Worm (Caenorhabditis elegans) whole organism, L3 larva: ENCODE results near the gene B0252.11.

Source experiments
- ama-1 ChIP-seq: fragments of 150-350 bp; optimal IDR thresholded peaks from 2 replicates; lab custom pipeline; 2018
- lin-39 ChIP-seq: fragments of 150-350 bp; optimal IDR thresholded peaks from 2 replicates; lab custom pipeline; 2018; ENCODE audit warnings: missing biosample characterization, missing genetic modification reagents, missing genetic modification characterization
- nhr-25 ChIP-seq: sonication (generic microtip); optimal IDR thresholded peaks from 2 replicates; lab custom pipeline; 2017; ENCODE audit warnings: missing biosample characterization, missing genetic modification characterization
- unc-39 ChIP-seq: sonication (generic microtip); optimal IDR thresholded peaks from 4 replicates; lab custom pipeline; 2017; ENCODE audit warnings: missing biosample characterization, missing genetic modification characterization
- unc-62 ChIP-seq: fragments of 150-350 bp; sonication (generic microtip); optimal IDR thresholded peaks from 4 replicates; lab custom pipeline; 2014; ENCODE audit warnings: missing biosample characterization, missing genetic modification reagents, missing genetic modification characterization
- ztf-11 ChIP-seq: fragments of 150-350 bp; optimal IDR thresholded peaks from 2 replicates; lab custom pipeline; 2014; ENCODE audit warnings: missing biosample characterization, missing genetic modification characterization

- TF ChIP-seq unc-39 (tag; lab: Kevin White, UChicago) (no peak), unc-62 (GFP tag; lab: Kevin White, UChicago) (no peak), ztf-11 (tag; lab: Kevin White, UChicago) (no peak), nhr-25 (tag; lab: Kevin White, UChicago) (no peak), lin-39 (tag; lab: Kevin White, UChicago) (no peak), ama-1 (no peak)
Observed at ce11 chrII:6884568-6884967, 33.0 kb downstream of the B0252.11 start.
